Worm (Caenorhabditis elegans) whole organism, midembryonic: ENCODE data around the gene F42A8.1.

Experiments
- T22C8.4 ChIP-seq: fragments of 200-800 bp; sonication (Bioruptor generic); IDR thresholded peaks from 2 replicates; pipeline ENCODE4 v1.3.6; 2022; ENCODE audit warnings: missing genetic modification characterization, missing compliant biosample characterization
- flt-1 ChIP-seq: fragments of 200-800 bp; sonication (Bioruptor generic); IDR thresholded peaks from 2 replicates; pipeline ENCODE4 v1.3.6; 2022; ENCODE audit warnings: missing genetic modification characterization, missing compliant biosample characterization
- tab-1 ChIP-seq: fragments of 200-800 bp; sonication (Bioruptor generic); IDR thresholded peaks from 2 replicates; pipeline ENCODE4 v1.3.6; 2022; ENCODE audit warnings: missing genetic modification characterization, missing compliant biosample characterization
- ztf-23 ChIP-seq: fragments of 200-800 bp; sonication (Bioruptor generic); IDR thresholded peaks from 2 replicates; pipeline ENCODE4 v1.3.6; 2022; ENCODE audit warnings: missing genetic modification reagents, missing genetic modification characterization, missing compliant biosample characterization

DNA sequence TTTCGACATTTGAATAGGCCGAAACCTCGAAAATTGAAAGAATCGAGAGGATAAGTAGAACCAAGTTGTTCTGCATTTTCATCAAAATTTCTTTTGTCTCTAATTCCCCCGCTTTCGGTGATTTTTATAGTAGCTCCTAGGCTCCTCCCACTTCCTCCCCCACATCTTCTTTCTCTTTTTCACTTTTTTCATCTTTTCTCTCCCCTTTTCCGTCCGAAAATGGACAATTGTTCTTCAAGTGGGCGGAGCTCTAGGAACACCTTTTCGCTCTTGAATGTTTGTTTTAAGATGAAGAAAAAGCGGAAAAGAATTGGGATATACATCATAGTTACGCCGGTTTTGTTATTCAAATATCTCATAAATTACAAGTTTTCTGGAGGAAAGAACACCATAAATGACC is at the start of gene F42A8.1:
- TF ChIP-seq T22C8.4 (no peak), flt-1 (GFP tag; lab: Robert Waterston, UW) (no peak), tab-1 (GFP tag; lab: Robert Waterston, UW) (no peak), ztf-23 (GFP tag; lab: Robert Waterston, UW) (no peak)
